Fruit fly (Drosophila melanogaster) whole organism, wandering third instar larva: Measurements from ENCODE around the gene Fam92.

Experiments
- Abd-B ChIP-seq: fragments of >200 bp; optimal IDR thresholded peaks from 2 replicates; lab custom pipeline; 2017; ENCODE audit warnings: missing biosample characterization, missing genetic modification characterization
- CG32264 ChIP-seq: fragments of 200-800 bp; sonication (Bioruptor generic); optimal IDR thresholded peaks from 2 replicates; lab custom pipeline; 2016; ENCODE audit warnings: missing biosample characterization, missing genetic modification characterization
- CG9705 ChIP-seq: fragments of 200-800 bp; sonication (Bioruptor generic); optimal IDR thresholded peaks from 2 replicates; lab custom pipeline; 2018; ENCODE audit warnings: missing biosample characterization, mild to moderate bottlenecking, missing genetic modification characterization
- Dfd ChIP-seq: fragments of >200 bp; optimal IDR thresholded peaks from 2 replicates; lab custom pipeline; 2017; ENCODE audit warnings: missing biosample characterization, missing genetic modification characterization
- Dif ChIP-seq: fragments of 200-275, 200-300 bp; sonication (Bioruptor generic); optimal IDR thresholded peaks from 2 replicates; lab custom pipeline; 2018; ENCODE audit warnings: missing biosample characterization, missing genetic modification characterization; ENCODE audit not compliant: partially characterized antibody
- GATAd ChIP-seq: sonication (Bioruptor generic); optimal IDR thresholded peaks from 2 replicates; lab custom pipeline; 2016; ENCODE audit warnings: missing biosample characterization, missing genetic modification characterization
- HLH106 ChIP-seq: fragments of 200-800 bp; optimal IDR thresholded peaks from 3 replicates; lab custom pipeline; 2019; ENCODE audit warnings: missing biosample characterization, mild to moderate bottlenecking, missing genetic modification characterization, moderate library complexity
- Hnf4 ChIP-seq: fragments of 200-800 bp; sonication (Bioruptor generic); optimal IDR thresholded peaks from 2 replicates; lab custom pipeline; 2016; ENCODE audit warnings: missing biosample characterization, mild to moderate bottlenecking, missing genetic modification characterization
- Hr78 ChIP-seq: fragments of >200 bp; optimal IDR thresholded peaks from 2 replicates; lab custom pipeline; 2017; ENCODE audit warnings: missing biosample characterization, missing genetic modification characterization
- Hr83 ChIP-seq: fragments of 200-300 bp; sonication (Bioruptor generic); optimal IDR thresholded peaks from 2 replicates; lab custom pipeline; 2016; ENCODE audit warnings: missing biosample characterization, mild to moderate bottlenecking, missing genetic modification characterization, moderate library complexity; ENCODE audit not compliant: poor library complexity, severe bottlenecking
- Jra ChIP-seq: sonication (Bioruptor generic); optimal IDR thresholded peaks from 2 replicates; lab custom pipeline; 2016; ENCODE audit warnings: missing biosample characterization, missing genetic modification characterization
- Mio ChIP-seq: sonication (Bioruptor generic); optimal IDR thresholded peaks from 2 replicates; lab custom pipeline; 2016; ENCODE audit warnings: missing biosample characterization, missing genetic modification characterization
- Myc ChIP-seq: fragments of >200 bp; optimal IDR thresholded peaks from 2 replicates; lab custom pipeline; 2017
- N ChIP-seq: fragments of >200 bp; optimal IDR thresholded peaks from 2 replicates; lab custom pipeline; 2018; ENCODE audit warnings: missing biosample characterization, missing external identifiers, missing genetic modification characterization
- OdsH ChIP-seq: fragments of 200-800 bp; sonication (Bioruptor generic); optimal IDR thresholded peaks from 2 replicates; lab custom pipeline; 2016; ENCODE audit warnings: missing biosample characterization, mild to moderate bottlenecking, missing genetic modification characterization
- Rel ChIP-seq, 2 experiments: fragments of 200-800 bp; sonication (Bioruptor generic) in 1 of 2; optimal IDR thresholded peaks; 2 replicates in 1 of 2; 3 replicates in 1 of 2; lab custom pipeline; 2016 to 2019; ENCODE audit warnings: mild to moderate bottlenecking in 2 of 2, missing biosample characterization in 2 of 2, missing genetic modification characterization in 2 of 2, moderate library complexity in 1 of 2
- Vsx2 ChIP-seq: fragments of 200-300, 225-300 bp; sonication (Bioruptor generic); optimal IDR thresholded peaks from 2 replicates; lab custom pipeline; 2018; ENCODE audit warnings: missing biosample characterization, missing genetic modification characterization; ENCODE audit not compliant: partially characterized antibody
- br ChIP-seq: fragments of 200-800 bp; sonication (Bioruptor generic); optimal IDR thresholded peaks from 2 replicates; lab custom pipeline; 2016; ENCODE audit warnings: missing biosample characterization, missing genetic modification characterization
- brk ChIP-seq: fragments of 200-800 bp; sonication (Bioruptor generic); optimal IDR thresholded peaks from 2 replicates; lab custom pipeline; 2016; ENCODE audit warnings: missing biosample characterization, mild to moderate bottlenecking, missing genetic modification characterization
- dl ChIP-seq, 2 experiments: fragments of 175-275, 200-275 bp in 1 of 2; fragments of 200-275 bp in 1 of 2; sonication (Bioruptor generic); optimal IDR thresholded peaks; lab custom pipeline; 2018; ENCODE audit warnings: mild to moderate bottlenecking in 2 of 2, missing biosample characterization in 2 of 2, missing genetic modification characterization in 2 of 2, moderate library complexity in 2 of 2; ENCODE audit not compliant: partially characterized antibody in 2 of 2, insufficient read depth in 1 of 2
- foxo ChIP-seq, 2 experiments: fragments of 200-800 bp; sonication (Bioruptor generic); optimal IDR thresholded peaks; 2 replicates in 1 of 2; 3 replicates in 1 of 2; lab custom pipeline; 2016 to 2017; ENCODE audit warnings: missing biosample characterization in 2 of 2, missing genetic modification characterization in 2 of 2
- jim ChIP-seq: fragments of 175-275, 200-325 bp; sonication (Bioruptor generic); optimal IDR thresholded peaks from 2 replicates; lab custom pipeline; 2016; ENCODE audit warnings: missing biosample characterization, mild to moderate bottlenecking, missing genetic modification characterization
- lola ChIP-seq: fragments of >200 bp; optimal IDR thresholded peaks from 2 replicates; lab custom pipeline; 2017; ENCODE audit warnings: missing biosample characterization, missing genetic modification characterization
- pan ChIP-seq: fragments of >200 bp; optimal IDR thresholded peaks from 2 replicates; lab custom pipeline; 2017
- psq ChIP-seq: fragments of 200-800 bp; sonication (Bioruptor generic); optimal IDR thresholded peaks from 3 replicates; lab custom pipeline; 2017; ENCODE audit warnings: missing biosample characterization, mild to moderate bottlenecking, missing genetic modification characterization, moderate library complexity
- rgr ChIP-seq: fragments of 200-800 bp; sonication (Bioruptor generic); optimal IDR thresholded peaks from 3 replicates; lab custom pipeline; 2016; ENCODE audit warnings: missing biosample characterization, mild to moderate bottlenecking, missing genetic modification characterization
- sage ChIP-seq: fragments of 200-800 bp; sonication (Bioruptor generic); optimal IDR thresholded peaks from 2 replicates; lab custom pipeline; 2016; ENCODE audit warnings: missing biosample characterization, mild to moderate bottlenecking, missing genetic modification characterization
- sv ChIP-seq: fragments of 200-800 bp; sonication (Bioruptor generic); optimal IDR thresholded peaks from 3 replicates; lab custom pipeline; 2016; ENCODE audit warnings: missing biosample characterization, missing genetic modification characterization
- usp ChIP-seq: fragments of >200 bp; optimal IDR thresholded peaks from 2 replicates; lab custom pipeline; 2017; ENCODE audit warnings: missing biosample characterization, missing genetic modification characterization
- woc ChIP-seq: sonication (Bioruptor generic); optimal IDR thresholded peaks from 2 replicates; lab custom pipeline; 2016; ENCODE audit warnings: missing biosample characterization, mild to moderate bottlenecking, missing genetic modification characterization

Fam92 gene

dm6 chr2L:12455049-12455448 lies 30.3 kb downstream of the Fam92 start:
- TF ChIP-seq Rel (GFP tag; optimal IDR thresholded peaks at IDR 0.05; lab: Kevin White, UChicago), result no peak
- TF ChIP-seq Rel (tag; optimal IDR thresholded peaks at IDR 0.05; lab: Kevin White, UChicago), result no peak
- no peak for TF ChIP-seq GATAd
- no peak for TF ChIP-seq Hr83 (GFP tag; lab: Kevin White, UChicago)
- peak; percentile 2 for TF ChIP-seq woc (GFP tag; lab: Kevin White, UChicago)
- no peak for TF ChIP-seq foxo (GFP tag; optimal IDR thresholded peaks at IDR 0.05; lab: Kevin White, UChicago)
- TF ChIP-seq N (GFP tag; lab: Kevin White, UChicago), result peak; percentile 49
- TF ChIP-seq Vsx2 (GFP tag; lab: Kevin White, UChicago), result peak; percentile 76
- TF ChIP-seq Dif (GFP tag; lab: Kevin White, UChicago), result no peak
- TF ChIP-seq sage (GFP tag; lab: Kevin White, UChicago), result peak; percentile 17
- no peak for TF ChIP-seq pan (lab: Kevin White, UChicago)
- no peak for TF ChIP-seq br
- peak; percentile 15 for TF ChIP-seq Hnf4
- TF ChIP-seq psq, result no peak
- peak; percentile 42 for TF ChIP-seq brk (GFP tag; lab: Kevin White, UChicago)
- TF ChIP-seq Myc (lab: Kevin White, UChicago), result peak; percentile 85

dm6 chr2L:12455750-12456149 lies 31.0 kb downstream of the Fam92 start:
- TF ChIP-seq usp (no peak), Rel (GFP tag; optimal IDR thresholded peaks at IDR 0.05; lab: Kevin White, UChicago) (no peak), Rel (tag; optimal IDR thresholded peaks at IDR 0.05; lab: Kevin White, UChicago) (no peak), dl (GFP tag; optimal IDR thresholded peaks at IDR 0.05; lab: Kevin White, UChicago; ENCODE audit: insufficient read depth in 1 of 2, partially characterized antibody in 2 of 2) (no peak), Dif (GFP tag; lab: Kevin White, UChicago) (no peak), Dfd (GFP tag; lab: Kevin White, UChicago) (no peak), Hr78 (GFP tag; lab: Kevin White, UChicago) (no peak), brk (GFP tag; lab: Kevin White, UChicago) (no peak), lola (GFP tag; lab: Kevin White, UChicago) (no peak), Mio (no peak), Myc (lab: Kevin White, UChicago) (no peak), sv (GFP tag; lab: Kevin White, UChicago) (no peak)

DNA sequence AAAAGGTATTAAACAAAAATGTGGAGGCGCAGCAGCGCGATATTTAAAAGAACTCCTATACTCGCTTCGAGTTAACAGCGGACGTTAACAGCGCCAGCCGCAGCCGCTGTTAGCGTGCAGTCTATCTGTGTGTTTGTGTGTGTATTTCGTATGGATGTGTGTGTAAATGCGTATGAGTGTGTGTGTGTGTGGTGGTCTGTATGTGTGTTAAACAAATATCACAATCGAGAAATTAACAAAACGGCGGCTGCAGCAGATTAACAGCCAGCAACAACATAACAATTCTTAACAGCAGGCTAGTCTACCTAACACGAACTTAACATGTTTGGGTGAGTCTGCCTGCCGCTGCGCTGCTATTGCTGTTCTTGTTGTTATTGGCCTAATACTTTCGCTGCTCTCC lies 32.5 kb downstream of the Fam92 start:
- no peak for TF ChIP-seq OdsH (GFP tag; lab: Kevin White, UChicago)
- TF ChIP-seq rgr (GFP tag; lab: Kevin White, UChicago), result peak; percentile 28
- no peak for TF ChIP-seq Dif (GFP tag; lab: Kevin White, UChicago)
- peak; percentile 6 for TF ChIP-seq CG32264 (GFP tag; lab: Kevin White, UChicago)
- no peak for TF ChIP-seq Hr78 (GFP tag; lab: Kevin White, UChicago)
- peak; percentile 5 for TF ChIP-seq Hr83 (GFP tag; lab: Kevin White, UChicago)

DNA sequence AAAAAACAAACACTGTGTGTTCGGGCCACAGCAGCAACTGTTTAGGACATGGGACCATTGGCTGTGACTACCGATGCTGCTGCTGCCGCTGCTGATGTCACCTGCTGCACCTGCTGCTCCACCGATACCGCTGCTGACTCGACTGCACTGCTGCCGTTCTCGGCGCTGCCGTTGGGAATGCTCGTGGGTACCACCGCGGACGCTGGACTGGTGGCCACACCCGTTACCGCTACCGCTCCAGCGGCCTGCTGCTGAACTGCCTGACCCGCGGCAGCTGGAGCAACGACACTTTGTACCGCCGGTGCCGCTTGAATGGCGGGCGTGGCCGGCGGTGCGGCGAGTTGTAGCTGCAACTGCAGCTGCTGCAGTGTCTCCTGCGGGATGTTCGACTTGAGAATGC lies 33.0 kb downstream of the Fam92 start:
- TF ChIP-seq Mio, result no peak
- no peak for TF ChIP-seq sage (GFP tag; lab: Kevin White, UChicago)
- TF ChIP-seq HLH106 (tag; lab: Kevin White, UChicago), result no peak
- no peak for TF ChIP-seq CG9705 (GFP tag; lab: Kevin White, UChicago)
- TF ChIP-seq Rel (GFP tag; optimal IDR thresholded peaks at IDR 0.05; lab: Kevin White, UChicago), result no peak
- no peak for TF ChIP-seq Rel (tag; optimal IDR thresholded peaks at IDR 0.05; lab: Kevin White, UChicago)
- TF ChIP-seq Vsx2 (GFP tag; lab: Kevin White, UChicago), result no peak
- no peak for TF ChIP-seq brk (GFP tag; lab: Kevin White, UChicago)
- no peak for TF ChIP-seq Dif (GFP tag; lab: Kevin White, UChicago)
- TF ChIP-seq Hnf4, result no peak
- TF ChIP-seq usp, result no peak
- TF ChIP-seq jim (GFP tag; lab: Kevin White, UChicago), result no peak
- no peak for TF ChIP-seq Hr83 (GFP tag; lab: Kevin White, UChicago)
- TF ChIP-seq N (GFP tag; lab: Kevin White, UChicago), result no peak
- no peak for TF ChIP-seq sv (GFP tag; lab: Kevin White, UChicago)
- TF ChIP-seq OdsH (GFP tag; lab: Kevin White, UChicago), result no peak
- TF ChIP-seq pan (lab: Kevin White, UChicago), result no peak
- no peak for TF ChIP-seq foxo (GFP tag; optimal IDR thresholded peaks at IDR 0.05; lab: Kevin White, UChicago)
- no peak for TF ChIP-seq Jra (GFP tag; lab: Kevin White, UChicago)

DNA sequence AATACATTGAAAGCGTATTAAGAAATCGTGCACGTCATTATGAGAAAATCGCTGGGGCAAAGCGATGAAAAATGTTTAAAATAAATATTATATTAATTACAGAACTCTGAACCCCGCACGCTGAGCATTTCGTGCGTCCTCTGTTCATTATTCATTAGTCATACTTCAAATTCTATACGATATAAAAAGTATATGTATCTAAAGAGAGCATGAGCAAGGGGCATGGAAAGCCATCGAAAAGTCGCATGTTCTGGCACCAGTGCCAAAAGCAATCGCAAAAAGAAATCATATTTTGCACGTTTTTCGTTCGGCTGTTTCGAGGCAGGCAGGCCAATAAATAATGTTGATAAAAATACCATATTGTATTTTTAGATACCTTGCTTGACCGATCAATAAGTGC lies 34.5 kb downstream of the Fam92 start:
- TF ChIP-seq sage (GFP tag; lab: Kevin White, UChicago), result peak; percentile 32
- TF ChIP-seq N (GFP tag; lab: Kevin White, UChicago), result no peak
- TF ChIP-seq Abd-B, result no peak
